Fruit fly (Drosophila melanogaster) whole organism, embryonic: ENCODE data around the gene Rab14.

Experiments
- Bteb2 ChIP-seq: fragments of 200-800 bp; sonication (Bioruptor generic); optimal IDR thresholded peaks from 2 replicates; lab custom pipeline; 2016; ENCODE audit warnings: missing biosample characterization, missing genetic modification characterization
- CG10321 ChIP-seq: fragments of 200-800 bp; sonication (Bioruptor generic); IDR thresholded peaks from 2 replicates; pipeline ENCODE4 v1.3.6; 2022; ENCODE audit warnings: missing biosample characterization, missing genetic modification characterization
- CG10431 ChIP-seq: fragments of 200-800 bp; sonication (Bioruptor generic); optimal IDR thresholded peaks from 3 replicates; lab custom pipeline; 2018; ENCODE audit warnings: missing biosample characterization, mild to moderate bottlenecking, missing genetic modification characterization
- CG10959 ChIP-seq: fragments of 200-800 bp; sonication (Bioruptor generic); IDR thresholded peaks from 2 replicates; pipeline ENCODE4 v1.3.6; 2022; ENCODE audit warnings: missing biosample characterization, missing genetic modification characterization
- CG11093 ChIP-seq: fragments of 200-800 bp; sonication (Bioruptor generic); IDR thresholded peaks from 3 replicates; pipeline ENCODE4 v1.3.6; 2022; ENCODE audit warnings: missing biosample characterization, missing genetic modification characterization
- CG12659 ChIP-seq: fragments of 200-800 bp; sonication (Bioruptor generic); optimal IDR thresholded peaks from 3 replicates; lab custom pipeline; 2017; ENCODE audit warnings: mild to moderate bottlenecking, missing biosample characterization, missing genetic modification reagents, missing genetic modification characterization
- CG15601 ChIP-seq: fragments of 200-800 bp; sonication (Bioruptor generic); optimal IDR thresholded peaks from 3 replicates; lab custom pipeline; 2019; ENCODE audit warnings: missing biosample characterization, mild to moderate bottlenecking, missing genetic modification characterization, moderate library complexity
- CG2129 ChIP-seq: fragments of 200-800 bp; sonication (Bioruptor generic); IDR thresholded peaks from 2 replicates; pipeline ENCODE4 v1.3.6; 2022; ENCODE audit warnings: missing biosample characterization, missing genetic modification characterization; ENCODE audit not compliant: partially characterized antibody
- CG3065 ChIP-seq: fragments of 200-800 bp; sonication (Bioruptor generic); optimal IDR thresholded peaks from 2 replicates; lab custom pipeline; 2016; ENCODE audit warnings: missing biosample characterization, missing genetic modification characterization
- CG3407 ChIP-seq: fragments of 200-800 bp; sonication (Bioruptor generic); optimal IDR thresholded peaks from 2 replicates; lab custom pipeline; 2018; ENCODE audit warnings: missing biosample characterization, mild to moderate bottlenecking, missing genetic modification characterization
- CG3838 ChIP-seq: fragments of 200-800 bp; sonication (Bioruptor generic); optimal IDR thresholded peaks from 3 replicates; lab custom pipeline; 2016; ENCODE audit warnings: missing biosample characterization, missing genetic modification characterization
- CG4854 ChIP-seq: fragments of 200-800 bp; sonication (Bioruptor generic); optimal IDR thresholded peaks from 2 replicates; lab custom pipeline; 2016; ENCODE audit warnings: missing biosample characterization, missing genetic modification characterization, inconsistent platforms
- CG6272 ChIP-seq: fragments of 200-800 bp; sonication (Bioruptor generic); IDR thresholded peaks from 2 replicates; pipeline ENCODE4 v1.3.6; 2022; ENCODE audit warnings: missing biosample characterization, missing genetic modification characterization
- CG6689 ChIP-seq: fragments of 200-800 bp; sonication (Bioruptor generic); IDR thresholded peaks from 2 replicates; pipeline ENCODE4 v1.3.6; 2022; ENCODE audit warnings: missing biosample characterization, missing genetic modification characterization
- CG8478 ChIP-seq: fragments of >200 bp; optimal IDR thresholded peaks from 2 replicates; lab custom pipeline; 2018
- CG9817 ChIP-seq: fragments of 200-800 bp; sonication (Bioruptor generic); optimal IDR thresholded peaks from 2 replicates; lab custom pipeline; 2018; ENCODE audit warnings: missing biosample characterization, mild to moderate bottlenecking, missing genetic modification characterization, moderate library complexity
- CHES-1-like ChIP-seq: fragments of 200-800 bp; sonication (Bioruptor generic); optimal IDR thresholded peaks from 2 replicates; lab custom pipeline; 2016; ENCODE audit warnings: missing biosample characterization, missing genetic modification characterization
- D ChIP-seq, 2 experiments: fragments of 200-800 bp in 1 of 2; fragments of >200 bp in 1 of 2; sonication (Bioruptor generic) in 1 of 2; optimal IDR thresholded peaks; 2 replicates in 1 of 2; 3 replicates in 1 of 2; lab custom pipeline; 2017; ENCODE audit warnings: mild to moderate bottlenecking in 1 of 2, missing biosample characterization in 1 of 2, missing genetic modification characterization in 1 of 2, missing genetic modification reagents in 1 of 2
- Doc2 ChIP-seq: fragments of 200-800 bp; sonication (Bioruptor generic); IDR thresholded peaks from 2 replicates; pipeline ENCODE4 v1.3.6; 2022; ENCODE audit warnings: missing biosample characterization, missing genetic modification characterization
- Drgx ChIP-seq: fragments of 200-800 bp; sonication (Bioruptor generic); IDR thresholded peaks from 2 replicates; pipeline ENCODE4 v1.3.6; 2022; ENCODE audit warnings: missing biosample characterization, missing genetic modification characterization
- Ets65A ChIP-seq: fragments of 200-800 bp; sonication (Bioruptor generic); peaks from one replicate; lab custom pipeline; 2016; ENCODE audit warnings: missing biosample characterization, missing genetic modification characterization
- Fer1 ChIP-seq: fragments of 200-800 bp; sonication (Bioruptor generic); optimal IDR thresholded peaks from 2 replicates; lab custom pipeline; 2017; ENCODE audit warnings: missing biosample characterization, mild to moderate bottlenecking, missing genetic modification characterization
- HLH4C ChIP-seq: fragments of 200-800 bp; sonication (Bioruptor generic); IDR thresholded peaks from 3 replicates; pipeline ENCODE4 v1.3.6; 2022; ENCODE audit warnings: missing biosample characterization, missing genetic modification characterization; ENCODE audit not compliant: partially characterized antibody
- HLH54F ChIP-seq: fragments of 200-800 bp; sonication (Bioruptor generic); optimal IDR thresholded peaks from 3 replicates; lab custom pipeline; 2016; ENCODE audit warnings: missing biosample characterization, missing genetic modification characterization
- Lhr ChIP-seq: fragments of 200-800 bp; sonication (Bioruptor generic); optimal IDR thresholded peaks from 3 replicates; lab custom pipeline; 2017; ENCODE audit warnings: mild to moderate bottlenecking, missing biosample characterization, missing genetic modification reagents, missing genetic modification characterization
- Meics ChIP-seq: fragments of 200-800 bp; sonication (Bioruptor generic); optimal IDR thresholded peaks from 2 replicates; lab custom pipeline; 2017; ENCODE audit warnings: missing biosample characterization, mild to moderate bottlenecking, missing genetic modification characterization
- NK7.1 ChIP-seq: fragments of 200-800 bp; sonication (Bioruptor generic); optimal IDR thresholded peaks from 3 replicates; lab custom pipeline; 2016; ENCODE audit warnings: missing biosample characterization, missing genetic modification characterization
- Nf-YA ChIP-seq: fragments of 200-800 bp; sonication (Bioruptor generic); IDR thresholded peaks from 2 replicates; pipeline ENCODE4 v1.3.6; 2022; ENCODE audit warnings: missing biosample characterization, missing genetic modification characterization
- Nf-YC ChIP-seq: fragments of 200-800 bp; optimal IDR thresholded peaks from 3 replicates; lab custom pipeline; 2019; ENCODE audit warnings: missing biosample characterization, mild to moderate bottlenecking, missing genetic modification characterization, moderate library complexity
- Rfx ChIP-seq: fragments of 200-800 bp; sonication (Bioruptor generic); IDR thresholded peaks from 2 replicates; pipeline ENCODE4 v1.3.6; 2022; ENCODE audit warnings: missing biosample characterization, missing genetic modification characterization
- Six4 ChIP-seq: fragments of 200-800 bp; sonication (Bioruptor generic); optimal IDR thresholded peaks from 2 replicates; lab custom pipeline; 2016; ENCODE audit warnings: missing biosample characterization, missing genetic modification characterization
- Stat92E ChIP-seq, 3 experiments: fragments of >200 bp in 2 of 3; fragments of 200-800 bp in 1 of 3; sonication (Bioruptor generic) in 1 of 3; optimal IDR thresholded peaks; 2 replicates each; lab custom pipeline; 2017 to 2019; ENCODE audit warnings: missing biosample characterization in 3 of 3, missing genetic modification characterization in 3 of 3, mild to moderate bottlenecking in 1 of 3, moderate library complexity in 1 of 3
- YL-1 ChIP-seq: fragments of 200-800 bp; sonication (Bioruptor generic); optimal IDR thresholded peaks from 3 replicates; lab custom pipeline; 2017; ENCODE audit warnings: missing biosample characterization, mild to moderate bottlenecking, missing genetic modification characterization
- bbx ChIP-seq: fragments of 200-800 bp; sonication (Bioruptor generic); IDR thresholded peaks from 2 replicates; pipeline ENCODE4 v1.3.6; 2022; ENCODE audit warnings: missing biosample characterization, missing genetic modification characterization; ENCODE audit not compliant: partially characterized antibody
- chm ChIP-seq: fragments of 200-800 bp; sonication (Bioruptor generic); IDR thresholded peaks from 2 replicates; pipeline ENCODE4 v1.3.6; 2022; ENCODE audit warnings: missing biosample characterization, missing genetic modification characterization
- dm ChIP-seq: fragments of 200-800 bp; sonication (Bioruptor generic); optimal IDR thresholded peaks from 3 replicates; lab custom pipeline; 2016; ENCODE audit warnings: missing biosample characterization, missing genetic modification characterization
- eve ChIP-seq, 2 experiments: fragments of >200 bp; optimal IDR thresholded peaks; 2 replicates each; lab custom pipeline; 2017; ENCODE audit warnings: missing biosample characterization in 2 of 2, missing genetic modification characterization in 2 of 2
- gsb-n ChIP-seq: fragments of 200-800 bp; sonication (Bioruptor generic); optimal IDR thresholded peaks from 3 replicates; lab custom pipeline; 2018; ENCODE audit warnings: missing biosample characterization, mild to moderate bottlenecking, missing genetic modification characterization
- jumu ChIP-seq: fragments of 200-800 bp; sonication (Bioruptor generic); optimal IDR thresholded peaks from 3 replicates; lab custom pipeline; 2016; ENCODE audit warnings: missing biosample characterization, missing genetic modification characterization
- lilli ChIP-seq: fragments of 200-800 bp; sonication (Bioruptor generic); optimal IDR thresholded peaks from 3 replicates; lab custom pipeline; 2016; ENCODE audit warnings: missing biosample characterization, missing genetic modification characterization
- phol ChIP-seq: fragments of 200-800 bp; sonication (Bioruptor generic); optimal IDR thresholded peaks from 3 replicates; lab custom pipeline; 2018; ENCODE audit warnings: missing biosample characterization, mild to moderate bottlenecking, missing genetic modification characterization, moderate library complexity
- pnt ChIP-seq: fragments of 200-800 bp; sonication (Bioruptor generic); optimal IDR thresholded peaks from 3 replicates; lab custom pipeline; 2016; ENCODE audit warnings: missing biosample characterization, missing genetic modification characterization
- row ChIP-seq: fragments of 200-800 bp; sonication (Bioruptor generic); IDR thresholded peaks from 3 replicates; pipeline ENCODE4 v1.3.6; 2022; ENCODE audit warnings: missing biosample characterization, missing genetic modification characterization
- sens-2 ChIP-seq: fragments of 200-800 bp; sonication (Bioruptor generic); IDR thresholded peaks from 2 replicates; pipeline ENCODE4 v1.3.6; 2022; ENCODE audit warnings: missing biosample characterization, missing genetic modification characterization
- sim ChIP-seq: fragments of 200-800 bp; sonication (Bioruptor generic); IDR thresholded peaks from 2 replicates; pipeline ENCODE4 v1.3.6; 2022; ENCODE audit warnings: missing biosample characterization, missing genetic modification characterization
- sqz ChIP-seq: fragments of 200-800 bp; sonication (Bioruptor generic); optimal IDR thresholded peaks from 3 replicates; lab custom pipeline; 2018; ENCODE audit warnings: missing biosample characterization, mild to moderate bottlenecking, missing genetic modification characterization
- sr ChIP-seq: fragments of 200-800 bp; sonication (Bioruptor generic); IDR thresholded peaks from 3 replicates; pipeline ENCODE4 v1.3.6; 2022; ENCODE audit warnings: missing biosample characterization, missing genetic modification characterization
- toy ChIP-seq: fragments of 200-800 bp; sonication (Bioruptor generic); IDR thresholded peaks from 2 replicates; pipeline ENCODE4 v1.3.6; 2022; ENCODE audit warnings: missing biosample characterization, missing genetic modification characterization
- ttk ChIP-seq: fragments of 200-800 bp; sonication (Bioruptor generic); IDR thresholded peaks from 2 replicates; pipeline ENCODE4 v2.1.2; 2022; ENCODE audit warnings: missing biosample characterization, missing genetic modification characterization
- wek ChIP-seq: fragments of 200-800 bp; sonication (Bioruptor generic); optimal IDR thresholded peaks from 3 replicates; lab custom pipeline; 2018; ENCODE audit warnings: missing biosample characterization, mild to moderate bottlenecking, missing genetic modification characterization, moderate library complexity
- zfh1 ChIP-seq: fragments of 200-800 bp; sonication (Bioruptor generic); IDR thresholded peaks from 3 replicates; pipeline ENCODE4 v1.3.6; 2022; ENCODE audit warnings: missing biosample characterization, missing genetic modification characterization

Gene Rab14

DNA sequence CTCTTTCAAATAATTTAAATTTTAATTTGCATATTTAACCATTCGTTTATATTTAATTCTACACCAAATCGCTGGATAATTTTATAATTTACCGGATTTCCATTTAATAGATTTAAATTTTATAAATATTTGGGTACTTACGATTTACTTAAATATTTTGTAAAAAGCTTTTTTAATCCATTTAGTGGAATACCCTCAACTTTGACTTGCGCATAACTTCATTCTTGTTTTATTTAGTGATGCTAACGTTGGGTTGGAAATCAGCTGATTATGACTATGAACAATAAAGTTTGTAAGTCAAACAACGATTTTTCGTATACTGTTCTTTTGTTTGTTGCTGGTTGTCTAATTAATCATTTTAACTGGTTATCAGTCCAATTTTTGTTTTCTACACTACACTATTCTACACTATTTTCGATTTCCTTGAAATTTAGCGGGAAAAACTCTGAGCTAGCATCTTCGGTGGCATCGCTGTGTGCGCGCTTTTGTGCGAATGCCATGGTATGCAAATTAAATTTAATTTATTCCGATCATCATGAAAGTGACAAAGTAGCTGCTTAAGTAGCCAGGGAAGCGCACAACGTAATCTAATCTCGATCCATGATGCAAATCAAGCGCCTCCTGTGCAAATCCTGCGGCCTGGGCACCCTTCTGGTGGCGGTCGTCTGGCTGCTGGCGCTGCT lies 4.0 kb downstream of the Rab14 start, which contains the start of gene Pgant35A (continued):
- TF ChIP-seq bbx (GFP tag; lab: Robert Waterston, UW) (no peak), CG15601 (tag; lab: Kevin White, UChicago) (no peak), dm (GFP tag; lab: Kevin White, UChicago) (no peak), NK7.1 (GFP tag; lab: Kevin White, UChicago) (no peak), CG12659 (GFP tag; lab: Kevin White, UChicago) (peak; percentile 55), Fer1 (GFP tag; lab: Kevin White, UChicago) (peak; percentile 27), Nf-YA (no peak), CG10959 (no peak), CG3838 (GFP tag; lab: Kevin White, UChicago) (no peak), Drgx (GFP tag; lab: Robert Waterston, UW) (no peak), CG6272 (GFP tag; lab: Robert Waterston, UW) (no peak), Meics (GFP tag; lab: Kevin White, UChicago) (peak; percentile 26), Doc2 (GFP tag; lab: Robert Waterston, UW) (no peak), jumu (peak; percentile 9), ttk (GFP tag; lab: Robert Waterston, UW) (peak; percentile 8; the same call in 1 of the 2 replicates), HLH4C (GFP tag; lab: Robert Waterston, UW) (no peak), chm (GFP tag; lab: Robert Waterston, UW) (no peak), CG3065 (GFP tag; lab: Kevin White, UChicago) (no peak), CG11093 (GFP tag; lab: Robert Waterston, UW) (no peak), Nf-YC (tag; lab: Kevin White, UChicago) (peak; percentile 55), HLH54F (peak; percentile 31), CG3407 (GFP tag; lab: Kevin White, UChicago) (peak; percentile 8), toy (no peak), CG9817 (tag; lab: Kevin White, UChicago) (peak; percentile 27), sens-2 (no peak), sim (no peak), CG6689 (0 out of 2 replicates have a peak, but pooled peaks have one; percentile 24), row (GFP tag; lab: Robert Waterston, UW) (peak; percentile 95), YL-1 (GFP tag; lab: Kevin White, UChicago) (peak; percentile 39), wek (GFP tag; lab: Kevin White, UChicago) (peak; percentile 89), eve (GFP tag; optimal IDR thresholded peaks at IDR 0.05; lab: Kevin White, UChicago) (no peak), phol (tag; lab: Kevin White, UChicago) (peak; percentile 28), CG2129 (no peak), CG4854 (no peak), gsb-n (no peak), sqz (GFP tag; lab: Kevin White, UChicago) (no peak), Ets65A (no peak), Bteb2 (GFP tag; lab: Kevin White, UChicago) (no peak), CG8478 (lab: Kevin White, UChicago) (no peak), Stat92E (GFP tag; optimal IDR thresholded peaks at IDR 0.05; lab: Kevin White, UChicago) (no peak), CHES-1-like (peak; percentile 67), sr (no peak), Rfx (peak; percentile 57; the same call in 1 of the 2 replicates), zfh1 (no peak), D (optimal IDR thresholded peaks at IDR 0.05; lab: Kevin White, UChicago) (no peak), D (GFP tag; optimal IDR thresholded peaks at IDR 0.05; lab: Kevin White, UChicago) (no peak), CG10321 (no peak), CG10431 (GFP tag; lab: Kevin White, UChicago) (no peak), Six4 (GFP tag; lab: Kevin White, UChicago) (no peak), pnt (GFP tag; lab: Kevin White, UChicago) (no peak), lilli (peak; percentile 49), Lhr (GFP tag; lab: Kevin White, UChicago) (peak; percentile 7)
